Worm (Caenorhabditis elegans): ENCODE results near the gene F07C6.6.

F07C6.6 gene

DNA sequence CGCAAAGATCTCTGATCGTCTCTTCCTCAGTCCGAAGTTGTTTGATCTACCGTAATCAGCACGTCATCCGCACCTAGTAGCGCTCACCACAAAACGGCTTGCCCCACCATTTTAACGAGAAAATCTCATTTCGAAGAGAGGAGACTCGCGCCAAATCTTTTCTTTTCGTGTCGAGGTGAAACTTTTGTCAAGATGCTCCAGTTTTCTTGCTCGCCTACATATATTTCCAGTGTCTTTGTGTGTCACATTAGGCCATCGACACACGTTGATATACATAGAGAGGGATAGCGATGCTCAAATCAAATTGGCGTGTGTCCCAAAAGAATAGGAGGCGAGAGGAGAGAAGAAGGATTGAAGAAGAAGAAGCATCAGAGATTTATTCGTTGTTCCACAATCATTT lies 29.8 kb upstream of the F07C6.6 start:
- no peak for TF ChIP-seq ztf-3 (GFP tag; optimal IDR thresholded peaks at IDR 0.05)
- no peak for TF ChIP-seq die-1 (tag; optimal IDR thresholded peaks at IDR 0.05)
- no peak for TF ChIP-seq ztf-18 (tag; optimal IDR thresholded peaks at IDR 0.05)
- TF ChIP-seq ceh-100 (GFP tag; IDR thresholded peaks at IDR 0.05): no peak
- no peak for TF ChIP-seq B0261.1 (tag; optimal IDR thresholded peaks at IDR 0.05)
- TF ChIP-seq B0336.3 (GFP tag; IDR thresholded peaks at IDR 0.05): no peak
- no peak for TF ChIP-seq nfyb-1 (GFP tag; IDR thresholded peaks at IDR 0.05)
- no peak for TF ChIP-seq lsl-1 (GFP tag; optimal IDR thresholded peaks at IDR 0.05)
- TF ChIP-seq aptf-3 (GFP tag; IDR thresholded peaks at IDR 0.05): no peak
- TF ChIP-seq T07F8.4 (tag; optimal IDR thresholded peaks at IDR 0.05): no peak
- TF ChIP-seq Y53G8AR.9 (GFP tag; conservative IDR thresholded peaks at IDR 0.05): no peak

DNA sequence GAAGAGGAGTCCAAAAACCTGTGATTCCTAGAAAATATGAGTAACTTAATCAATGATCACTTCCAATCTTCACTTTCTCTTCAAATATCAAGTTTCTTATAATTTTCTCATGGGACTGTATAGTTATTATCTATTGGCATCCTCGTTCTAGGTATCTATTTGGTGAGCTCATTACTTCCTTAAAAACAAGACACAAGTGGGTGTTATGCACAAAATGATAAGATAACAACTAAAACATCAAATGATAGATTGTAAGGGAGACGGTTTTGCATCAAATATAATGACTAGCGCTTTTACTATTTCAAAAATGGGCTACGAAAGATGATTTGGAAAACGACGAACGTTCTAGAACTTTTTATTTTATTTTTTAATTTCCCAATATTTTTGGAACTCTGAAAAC lies 27.5 kb upstream of the F07C6.6 start, which contains the start of gene ZK897.10:
Gene ZK897.10, plus strand, starts transcription at position 285 of the 400 bp plus-strand sequence.
- TF ChIP-seq rec-8 (tag; optimal IDR thresholded peaks at IDR 0.05) (no peak), egl-44 (GFP tag; IDR thresholded peaks at IDR 0.05) (no peak), dpff-1 (tag; optimal IDR thresholded peaks at IDR 0.05) (no peak), nhr-80 (tag; optimal IDR thresholded peaks at IDR 0.05) (no peak), ztf-3 (GFP tag; optimal IDR thresholded peaks at IDR 0.05) (no peak), T07F8.4 (tag; optimal IDR thresholded peaks at IDR 0.05) (no peak), hlh-26 (GFP tag; conservative IDR thresholded peaks at IDR 0.05) (no peak), D2030.7 (GFP tag; IDR thresholded peaks at IDR 0.05) (no peak), unc-130 (GFP tag; optimal IDR thresholded peaks at IDR 0.05) (no peak), attf-3 (GFP tag; conservative IDR thresholded peaks at IDR 0.05) (no peak), cebp-1 (GFP tag; IDR thresholded peaks at IDR 0.05) (no peak), cebp-1 (tag; optimal IDR thresholded peaks at IDR 0.05) (no peak), F22D6.2 (tag; optimal IDR thresholded peaks at IDR 0.05) (no peak), ztf-28 (GFP tag; IDR thresholded peaks at IDR 0.05) (no peak), lag-1 (GFP tag; IDR thresholded peaks at IDR 0.05) (no peak), him-1 (tag; optimal IDR thresholded peaks at IDR 0.05) (no peak), snpc-1.1 (tag; optimal IDR thresholded peaks at IDR 0.05; ENCODE audit: insufficient read depth) (no peak)

DNA sequence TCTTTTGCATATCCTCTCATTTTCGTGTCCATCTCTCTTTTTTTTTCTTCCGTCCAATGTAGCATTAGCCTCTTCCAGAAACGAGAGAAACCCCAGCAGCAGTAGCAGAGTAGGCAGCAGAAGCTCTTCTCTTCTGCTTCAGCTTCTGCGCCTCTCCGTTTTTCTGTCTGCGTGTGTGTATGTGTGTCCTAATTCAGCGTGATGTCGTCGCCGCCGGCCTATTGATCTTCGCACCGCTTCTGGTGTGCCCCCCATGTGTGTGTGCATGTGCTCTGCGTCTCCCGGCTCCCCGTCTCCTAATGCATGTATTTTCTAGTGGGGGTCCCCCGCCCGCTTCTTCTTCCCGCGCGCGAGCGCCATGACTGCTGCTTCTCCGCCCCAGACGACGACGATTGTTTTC lies 21.2 kb upstream of the F07C6.6 start:
- no peak for TF ChIP-seq lin-54 (GFP tag; optimal IDR thresholded peaks at IDR 0.05)
- TF ChIP-seq mes-4 (tag; optimal IDR thresholded peaks at IDR 0.05): no peak
- no peak for TF ChIP-seq Y79H2A.3 (GFP tag; conservative IDR thresholded peaks at IDR 0.05)
- TF ChIP-seq rcor-1 (GFP tag; IDR thresholded peaks at IDR 0.05): no peak
- TF ChIP-seq hrde-1 (tag; optimal IDR thresholded peaks at IDR 0.05; ENCODE audit: borderline replicate concordance): no peak
- TF ChIP-seq D2030.7 (GFP tag; IDR thresholded peaks at IDR 0.05): no peak
- 0 out of 2 replicates have a peak, but pooled peaks have one; percentile 4 for TF ChIP-seq nfya-2 (GFP tag; IDR thresholded peaks at IDR 0.05)
- no peak for TF ChIP-seq F49E8.2 (tag; optimal IDR thresholded peaks at IDR 0.05; ENCODE audit: insufficient read depth)
- TF ChIP-seq snpc-4 (GFP tag; optimal IDR thresholded peaks at IDR 0.05): no peak
- peak in 1 of 4 experiments; percentile 22 for TF ChIP-seq snpc-4 (tag; optimal IDR thresholded peaks at IDR 0.05)
- no peak for TF ChIP-seq nhr-179 (tag; optimal IDR thresholded peaks at IDR 0.05)
- TF ChIP-seq B0261.1 (tag; optimal IDR thresholded peaks at IDR 0.05): no peak
- TF ChIP-seq gei-17 (GFP tag; optimal IDR thresholded peaks at IDR 0.05): no peak
- TF ChIP-seq zfh-2 (GFP tag; conservative IDR thresholded peaks at IDR 0.05): peak; percentile 97
- TF ChIP-seq B0019.2 (GFP tag; conservative IDR thresholded peaks at IDR 0.05): no peak
- 0 out of 2 replicates have a peak, but pooled peaks have one; percentile 49 for TF ChIP-seq attf-3 (GFP tag; conservative IDR thresholded peaks at IDR 0.05)
- TF ChIP-seq ceh-79 (tag; optimal IDR thresholded peaks at IDR 0.05): no peak
- TF ChIP-seq madf-8 (GFP tag; conservative IDR thresholded peaks at IDR 0.05): no peak
- TF ChIP-seq T07F8.4 (tag; optimal IDR thresholded peaks at IDR 0.05): no peak
- no peak for TF ChIP-seq ekl-4 (GFP tag; IDR thresholded peaks at IDR 0.05)
- peak; percentile 73 for TF ChIP-seq K12H6.12 (tag; optimal IDR thresholded peaks at IDR 0.05)
- TF ChIP-seq lsl-1 (GFP tag; optimal IDR thresholded peaks at IDR 0.05): no peak
- TF ChIP-seq C06A6.2 (GFP tag; conservative IDR thresholded peaks at IDR 0.05): no peak
- TF ChIP-seq ztf-18 (tag; optimal IDR thresholded peaks at IDR 0.05): no peak
- no peak for TF ChIP-seq Y67H2A.10 (GFP tag; conservative IDR thresholded peaks at IDR 0.05)
- TF ChIP-seq fkh-3 (tag; optimal IDR thresholded peaks at IDR 0.05): no peak
